Worm (Caenorhabditis elegans) whole organism, L2 larva: ENCODE measurements around the gene Y54G2A.76.

Experiments used
- ceh-16 ChIP-seq: fragments of 150-350 bp; optimal IDR thresholded peaks from 2 replicates; lab custom pipeline; 2014; ENCODE audit warnings: missing biosample characterization, missing genetic modification characterization
- lin-39 ChIP-seq: fragments of 150-350 bp; optimal IDR thresholded peaks from 2 replicates; lab custom pipeline; 2014; ENCODE audit warnings: missing biosample characterization, missing genetic modification reagents, missing genetic modification characterization

ce11 chrIV:2858734-2859133 lies 49.5 kb downstream of the Y54G2A.76 start:
- TF ChIP-seq ceh-16 (tag; lab: Kevin White, UChicago), result no peak
- TF ChIP-seq lin-39 (tag; lab: Kevin White, UChicago), result no peak
